Fruit fly (Drosophila melanogaster) whole organism: Measurements from ENCODE around the gene Zip88E.
A peak's percentile ranks its signal among the peaks of the same experiment; 100 is the strongest.

Source experiments
- CG8478 ChIP-seq: fragments of >200 bp; optimal IDR thresholded peaks from 2 replicates; lab custom pipeline; 2018; ENCODE audit warnings: inconsistent platforms
- Dll ChIP-seq: fragments of >200 bp; optimal IDR thresholded peaks from 2 replicates; lab custom pipeline; 2017
- EcR ChIP-seq, 2 experiments: fragments of >200 bp; optimal IDR thresholded peaks; 2 replicates each; lab custom pipeline; 2017; ENCODE audit warnings: missing biosample characterization in 2 of 2, missing genetic modification characterization in 2 of 2, missing genetic modification reagents in 2 of 2
- pan ChIP-seq: fragments of >200 bp; optimal IDR thresholded peaks from 2 replicates; lab custom pipeline; 2017
- psq ChIP-seq: fragments of >200 bp; optimal IDR thresholded peaks from 2 replicates; lab custom pipeline; 2017
- usp ChIP-seq: fragments of >200 bp; optimal IDR thresholded peaks from 2 replicates; lab custom pipeline; 2017; ENCODE audit warnings: missing biosample characterization, missing genetic modification characterization, mixed read lengths

The Zip88E gene

dm6 chr3R:15280619-15281334 is 12.3 kb downstream of the Zip88E start:
- TF ChIP-seq Dll (lab: Kevin White, UChicago) (no peak), EcR (GFP tag; optimal IDR thresholded peaks at IDR 0.05; lab: Kevin White, UChicago) (no peak), psq (no peak)

- TF ChIP-seq EcR (GFP tag; optimal IDR thresholded peaks at IDR 0.05; lab: Kevin White, UChicago) (no peak), pan (lab: Kevin White, UChicago) (no peak), Dll (lab: Kevin White, UChicago) (no peak), CG8478 (lab: Kevin White, UChicago) (no peak), psq (no peak), usp (GFP tag; lab: Kevin White, UChicago) (no peak)
Measured at dm6 chr3R:15281335-15281963, 13.0 kb downstream of the Zip88E start.

dm6 chr3R:15282326-15282725 is 13.9 kb downstream of the Zip88E start:
- TF ChIP-seq psq (no peak), usp (GFP tag; lab: Kevin White, UChicago) (no peak), pan (lab: Kevin White, UChicago) (no peak), CG8478 (lab: Kevin White, UChicago) (no peak)

dm6 chr3R:15282982-15283809 is 14.7 kb downstream of the Zip88E start:
- TF ChIP-seq pan (lab: Kevin White, UChicago): no peak
- no peak for TF ChIP-seq psq
- TF ChIP-seq CG8478 (lab: Kevin White, UChicago): no peak
- no peak for TF ChIP-seq Dll (lab: Kevin White, UChicago)
- no peak for TF ChIP-seq usp (GFP tag; lab: Kevin White, UChicago)
- no peak for TF ChIP-seq EcR (GFP tag; optimal IDR thresholded peaks at IDR 0.05; lab: Kevin White, UChicago)

DNA sequence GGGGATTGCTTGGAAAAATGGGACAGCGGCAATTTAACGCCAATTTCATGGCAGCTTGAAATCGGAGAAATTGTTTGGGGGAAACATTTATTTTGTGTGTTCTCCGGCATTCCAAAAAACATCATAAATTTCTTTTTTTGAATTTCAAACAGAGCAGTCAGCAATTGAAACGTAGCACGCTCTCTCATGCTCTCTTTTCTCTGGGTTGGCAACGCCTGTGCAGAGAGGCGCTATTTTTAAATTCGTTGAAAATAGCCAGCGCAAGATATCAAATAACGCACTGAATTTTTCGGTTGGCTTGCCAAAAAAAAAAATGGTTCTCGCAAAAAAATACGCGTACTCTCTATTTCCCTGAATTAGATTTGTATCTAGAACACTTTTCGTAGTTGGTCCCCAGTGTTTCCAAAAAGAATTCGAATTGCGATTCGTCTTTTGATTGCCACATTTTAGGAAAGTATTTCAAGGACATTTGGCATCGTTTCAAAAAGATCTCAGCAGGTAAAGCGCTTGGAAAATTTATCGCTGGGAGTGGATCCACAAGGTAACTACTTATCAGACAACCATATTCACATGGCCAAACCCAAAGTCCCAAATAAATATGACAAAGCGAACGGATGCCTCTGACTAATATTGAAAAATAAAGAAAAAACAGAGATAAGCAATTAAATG is 17.7 kb downstream of the Zip88E start:
- no peak for TF ChIP-seq Dll (lab: Kevin White, UChicago)

dm6 chr3R:15286693-15287041 is 18.2 kb downstream of the Zip88E start:
- TF ChIP-seq Dll (lab: Kevin White, UChicago): no peak
- no peak for TF ChIP-seq pan (lab: Kevin White, UChicago)
- TF ChIP-seq EcR (GFP tag; optimal IDR thresholded peaks at IDR 0.05; lab: Kevin White, UChicago): no peak
- TF ChIP-seq psq: no peak
- no peak for TF ChIP-seq usp (GFP tag; lab: Kevin White, UChicago)
- TF ChIP-seq CG8478 (lab: Kevin White, UChicago): no peak

DNA sequence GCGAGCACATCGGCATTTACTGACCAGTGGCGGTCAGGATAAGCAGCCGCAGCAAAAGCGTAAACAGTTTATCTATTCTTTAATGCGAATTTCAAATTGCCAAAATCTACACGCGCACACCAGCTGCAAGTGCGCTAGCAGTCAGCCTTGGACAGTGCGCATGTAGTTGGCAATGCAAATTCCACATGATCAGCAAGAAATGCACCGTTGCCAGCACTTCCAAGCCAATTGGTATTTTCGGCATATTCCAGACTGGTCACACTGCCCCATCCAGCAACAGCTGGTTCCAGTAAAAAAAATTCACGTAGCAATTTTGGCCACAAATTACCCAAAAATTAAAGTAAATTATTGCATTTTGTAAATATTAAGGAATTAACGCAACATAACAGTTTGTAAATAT is 19.3 kb downstream of the Zip88E start:
- TF ChIP-seq CG8478 (lab: Kevin White, UChicago) (no peak), usp (GFP tag; lab: Kevin White, UChicago) (no peak), pan (lab: Kevin White, UChicago) (no peak), Dll (lab: Kevin White, UChicago) (no peak), psq (no peak)

- TF ChIP-seq psq: no peak
- no peak for TF ChIP-seq Dll (lab: Kevin White, UChicago)
- TF ChIP-seq pan (lab: Kevin White, UChicago): no peak
- no peak for TF ChIP-seq usp (GFP tag; lab: Kevin White, UChicago)
- TF ChIP-seq CG8478 (lab: Kevin White, UChicago): no peak
- TF ChIP-seq EcR (GFP tag; optimal IDR thresholded peaks at IDR 0.05; lab: Kevin White, UChicago): no peak
Measured at dm6 chr3R:15288802-15289201, 20.3 kb downstream of the Zip88E start.

DNA sequence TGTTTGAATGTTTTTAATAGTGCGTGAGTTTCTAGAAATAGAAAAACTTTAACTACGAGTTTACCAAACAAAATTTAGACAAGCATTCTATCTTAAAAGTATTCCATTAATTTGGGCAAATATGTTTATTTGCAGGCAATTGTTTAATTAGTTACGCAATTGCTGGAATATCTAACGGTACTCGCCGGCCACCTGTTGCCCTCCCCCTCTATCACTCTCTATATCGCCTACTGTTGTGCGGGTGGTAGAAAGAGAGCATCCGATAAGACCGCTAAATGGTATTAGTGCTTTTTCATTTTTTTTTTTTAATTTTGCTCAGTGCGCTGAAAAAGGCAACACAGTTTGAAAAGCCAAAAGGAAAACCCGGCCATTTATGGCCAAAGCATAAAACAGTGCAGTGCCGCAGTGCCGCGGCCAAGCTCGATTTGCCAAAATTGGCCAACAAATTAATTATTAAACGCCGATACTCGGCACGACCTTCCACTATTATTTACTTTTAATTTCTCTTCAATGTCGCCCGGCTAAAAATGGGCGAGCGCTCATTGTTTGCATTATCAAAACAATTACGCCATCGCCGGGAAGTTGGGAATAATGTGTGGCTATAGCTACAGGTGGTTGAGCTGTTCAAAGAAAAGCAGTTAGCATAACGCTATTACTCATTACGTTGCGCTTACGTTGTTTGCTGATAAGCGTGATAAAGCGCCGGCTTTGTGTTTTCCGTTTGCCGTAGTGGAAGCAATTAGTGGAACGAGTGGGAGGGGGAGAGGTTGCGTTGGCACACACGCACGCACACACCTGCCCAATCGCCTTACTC is 21.6 kb downstream of the Zip88E start:
- TF ChIP-seq pan (lab: Kevin White, UChicago): peak; percentile 3
- TF ChIP-seq EcR (GFP tag; optimal IDR thresholded peaks at IDR 0.05; lab: Kevin White, UChicago): no peak
- no peak for TF ChIP-seq psq
- TF ChIP-seq usp (GFP tag; lab: Kevin White, UChicago): no peak
- TF ChIP-seq Dll (lab: Kevin White, UChicago): no peak
- no peak for TF ChIP-seq CG8478 (lab: Kevin White, UChicago)

dm6 chr3R:15290642-15291118 is 22.2 kb downstream of the Zip88E start, which contains the start of gene CG45218:
CG45218 (minus strand) TSS chr3R:15290799.
- TF ChIP-seq CG8478 (lab: Kevin White, UChicago) (peak; percentile 2), Dll (lab: Kevin White, UChicago) (no peak), EcR (GFP tag; optimal IDR thresholded peaks at IDR 0.05; lab: Kevin White, UChicago) (no peak)
